Worm (Caenorhabditis elegans) whole organism, late embryonic: Measurements from ENCODE around the gene npr-40.

Experiments
- C38D4.7 ChIP-seq: fragments of 200-800 bp; sonication (Bioruptor generic); optimal IDR thresholded peaks from 2 replicates; lab custom pipeline; 2018; ENCODE audit warnings: mild to moderate bottlenecking, missing genetic modification characterization, moderate library complexity, missing compliant biosample characterization
- ama-1 ChIP-seq: fragments of 150-350 bp; optimal IDR thresholded peaks from 2 replicates; lab custom pipeline; 2014
- ceh-14 ChIP-seq: sonication (generic microtip); optimal IDR thresholded peaks from 2 replicates; lab custom pipeline; 2016; ENCODE audit warnings: missing genotype, missing genetic modification characterization, missing compliant biosample characterization
- ceh-18 ChIP-seq: sonication (generic microtip); optimal IDR thresholded peaks from 2 replicates; lab custom pipeline; 2016; ENCODE audit warnings: missing genetic modification characterization, missing compliant biosample characterization
- ceh-19 ChIP-seq: fragments of 200-800 bp; sonication (Bioruptor generic); optimal IDR thresholded peaks from 2 replicates; lab custom pipeline; 2018; ENCODE audit warnings: mild to moderate bottlenecking, missing genetic modification characterization, missing compliant biosample characterization
- ceh-2 ChIP-seq: sonication (generic microtip); optimal IDR thresholded peaks from 2 replicates; lab custom pipeline; 2016; ENCODE audit warnings: missing genotype, missing genetic modification characterization, missing compliant biosample characterization
- ceh-24 ChIP-seq: sonication (generic microtip); optimal IDR thresholded peaks from 2 replicates; lab custom pipeline; 2016; ENCODE audit warnings: mild to moderate bottlenecking, missing genetic modification characterization, missing compliant biosample characterization
- ceh-30 ChIP-seq: fragments of 150-350 bp; optimal IDR thresholded peaks from 2 replicates; lab custom pipeline; 2014; ENCODE audit warnings: missing biosample characterization, missing genetic modification characterization
- ceh-31 ChIP-seq: sonication (generic microtip); optimal IDR thresholded peaks from 2 replicates; lab custom pipeline; 2016; ENCODE audit warnings: missing genetic modification characterization, missing compliant biosample characterization
- ceh-34 ChIP-seq: sonication (generic microtip); optimal IDR thresholded peaks from 2 replicates; lab custom pipeline; 2016; ENCODE audit warnings: mild to moderate bottlenecking, missing genetic modification characterization, missing compliant biosample characterization
- ceh-48 ChIP-seq: sonication (generic microtip); optimal IDR thresholded peaks from 2 replicates; lab custom pipeline; 2016; ENCODE audit warnings: missing genetic modification characterization, inconsistent platforms, missing compliant biosample characterization
- ceh-9 ChIP-seq: sonication (generic microtip); optimal IDR thresholded peaks from 2 replicates; lab custom pipeline; 2016; ENCODE audit warnings: mild to moderate bottlenecking, missing genetic modification characterization, inconsistent platforms, missing compliant biosample characterization
- dmd-4 ChIP-seq: sonication (generic microtip); optimal IDR thresholded peaks from 2 replicates; lab custom pipeline; 2016; ENCODE audit warnings: borderline replicate concordance, missing genetic modification characterization, missing compliant biosample characterization
- elt-4 ChIP-seq: sonication (generic microtip); optimal IDR thresholded peaks from 2 replicates; lab custom pipeline; 2016; ENCODE audit warnings: missing genetic modification characterization, missing compliant biosample characterization
- fkh-10 ChIP-seq: fragments of 150-350 bp; optimal IDR thresholded peaks from 2 replicates; lab custom pipeline; 2014; ENCODE audit warnings: missing biosample characterization, missing genetic modification reagents, missing genetic modification characterization
- hlh-30 ChIP-seq: sonication (generic microtip); optimal IDR thresholded peaks from 2 replicates; lab custom pipeline; 2017; ENCODE audit warnings: antibody characterized with exemption, missing genetic modification characterization, missing compliant biosample characterization; ENCODE audit not compliant: insufficient read depth
- hlh-8 ChIP-seq: sonication (generic microtip); optimal IDR thresholded peaks from 2 replicates; lab custom pipeline; 2016; ENCODE audit warnings: missing genotype, missing genetic modification characterization, missing compliant biosample characterization
- lin-11 ChIP-seq: fragments of 200-800 bp; sonication (Bioruptor generic); optimal IDR thresholded peaks from 2 replicates; lab custom pipeline; 2018; ENCODE audit warnings: mild to moderate bottlenecking, missing genetic modification characterization, missing compliant biosample characterization
- madf-2 ChIP-seq: sonication (generic microtip); optimal IDR thresholded peaks from 2 replicates; lab custom pipeline; 2017; ENCODE audit warnings: missing genetic modification characterization, missing compliant biosample characterization
- mec-3 ChIP-seq: sonication (generic microtip); optimal IDR thresholded peaks from 2 replicates; lab custom pipeline; 2016; ENCODE audit warnings: borderline replicate concordance, missing genetic modification characterization, missing compliant biosample characterization
- nhr-232 ChIP-seq: sonication (generic microtip); optimal IDR thresholded peaks from 2 replicates; lab custom pipeline; 2016; ENCODE audit warnings: missing genetic modification characterization, missing compliant biosample characterization
- odd-2 ChIP-seq: sonication (generic microtip); optimal IDR thresholded peaks from 2 replicates; lab custom pipeline; 2017; ENCODE audit warnings: antibody characterized with exemption, mild to moderate bottlenecking, missing genetic modification characterization, missing compliant biosample characterization
- pag-3 ChIP-seq: sonication (generic microtip); optimal IDR thresholded peaks from 2 replicates; lab custom pipeline; 2016; ENCODE audit warnings: missing compliant biosample characterization, missing genetic modification characterization, borderline replicate concordance
- pat-9 ChIP-seq: fragments of 200-800 bp; sonication (Bioruptor generic); optimal IDR thresholded peaks from 2 replicates; lab custom pipeline; 2018; ENCODE audit warnings: mild to moderate bottlenecking, missing genetic modification characterization, moderate library complexity, missing compliant biosample characterization
- pha-2 ChIP-seq: sonication (generic microtip); optimal IDR thresholded peaks from 2 replicates; lab custom pipeline; 2017; ENCODE audit warnings: mild to moderate bottlenecking, missing genetic modification characterization, missing compliant biosample characterization
- pha-4 ChIP-seq: fragments of 150-350 bp; optimal IDR thresholded peaks from 2 replicates; lab custom pipeline; 2018; ENCODE audit warnings: missing biosample characterization, missing genetic modification reagents, missing genetic modification characterization
- pros-1 ChIP-seq: fragments of 150-350 bp; optimal IDR thresholded peaks from 2 replicates; lab custom pipeline; 2014; ENCODE audit warnings: missing biosample characterization, missing genetic modification reagents, missing genetic modification characterization
- ref-2 ChIP-seq: sonication (generic microtip); optimal IDR thresholded peaks from 2 replicates; lab custom pipeline; 2016; ENCODE audit warnings: missing genetic modification characterization, missing compliant biosample characterization
- sox-2 ChIP-seq: fragments of 200-800 bp; sonication (Bioruptor generic); IDR thresholded peaks from 2 replicates; pipeline ENCODE4 v1.3.6; 2022; ENCODE audit warnings: missing genetic modification reagents, missing genetic modification characterization, missing compliant biosample characterization
- sox-4 ChIP-seq: sonication (generic microtip); optimal IDR thresholded peaks from 2 replicates; lab custom pipeline; 2017; ENCODE audit warnings: mild to moderate bottlenecking, missing genetic modification characterization, inconsistent platforms, missing compliant biosample characterization
- tbx-2 ChIP-seq: sonication (generic microtip); optimal IDR thresholded peaks from 2 replicates; lab custom pipeline; 2016; ENCODE audit warnings: missing genetic modification characterization, missing compliant biosample characterization
- unc-42 ChIP-seq: sonication (generic microtip); optimal IDR thresholded peaks from 2 replicates; lab custom pipeline; 2016; ENCODE audit warnings: missing genotype, missing genetic modification characterization, missing compliant biosample characterization
- unc-55 ChIP-seq: sonication (generic microtip); optimal IDR thresholded peaks from 2 replicates; lab custom pipeline; 2017; ENCODE audit warnings: missing biosample characterization, missing genetic modification reagents, missing genetic modification characterization
- unc-86 ChIP-seq: sonication (generic microtip); optimal IDR thresholded peaks from 2 replicates; lab custom pipeline; 2016; ENCODE audit warnings: missing genetic modification characterization, missing compliant biosample characterization
- zip-5 ChIP-seq: sonication (generic microtip); optimal IDR thresholded peaks from 2 replicates; lab custom pipeline; 2016; ENCODE audit warnings: missing genetic modification characterization, missing compliant biosample characterization

Gene npr-40

ce11 chrX:14920880-14921279 is 2.2 kb downstream of the npr-40 start:
- TF ChIP-seq unc-42 (tag; lab: Kevin White, UChicago) (peak; percentile 15), C38D4.7 (GFP tag; lab: Kevin White, UChicago) (no peak)

ce11 chrX:14922758-14923157 is 4.1 kb downstream of the npr-40 start:
- no peak for TF ChIP-seq tbx-2 (tag; lab: Kevin White, UChicago)
- no peak for TF ChIP-seq pat-9
- TF ChIP-seq elt-4 (tag; lab: Kevin White, UChicago), result no peak
- no peak for TF ChIP-seq ceh-18 (tag; lab: Kevin White, UChicago)
- no peak for TF ChIP-seq nhr-232 (tag; lab: Kevin White, UChicago)
- TF ChIP-seq madf-2 (tag; lab: Kevin White, UChicago), result no peak
- TF ChIP-seq pag-3 (tag; lab: Kevin White, UChicago), result no peak
- TF ChIP-seq ceh-34, result no peak
- TF ChIP-seq ceh-24, result no peak
- TF ChIP-seq mec-3 (tag; lab: Kevin White, UChicago), result no peak
- TF ChIP-seq unc-42 (tag; lab: Kevin White, UChicago), result no peak
- no peak for TF ChIP-seq C38D4.7 (GFP tag; lab: Kevin White, UChicago)
- no peak for TF ChIP-seq hlh-8 (tag; lab: Kevin White, UChicago)
- no peak for TF ChIP-seq sox-2 (GFP tag; lab: Robert Waterston, UW)
- TF ChIP-seq ceh-14 (tag; lab: Kevin White, UChicago), result no peak
- no peak for TF ChIP-seq ama-1 (lab: Kevin White, UChicago)
- TF ChIP-seq pros-1, result no peak
- no peak for TF ChIP-seq lin-11 (tag; lab: Kevin White, UChicago)

- no peak for TF ChIP-seq ceh-30 (tag; lab: Kevin White, UChicago)
- no peak for TF ChIP-seq dmd-4 (tag; lab: Kevin White, UChicago)
- no peak for TF ChIP-seq zip-5
- TF ChIP-seq sox-4 (tag; lab: Kevin White, UChicago), result no peak
- TF ChIP-seq elt-4 (tag; lab: Kevin White, UChicago), result no peak
- TF ChIP-seq unc-55 (GFP tag; lab: Kevin White, UChicago), result no peak
- TF ChIP-seq ref-2 (tag; lab: Kevin White, UChicago), result no peak
- TF ChIP-seq pha-4 (tag; lab: Kevin White, UChicago), result no peak
- no peak for TF ChIP-seq unc-86
- no peak for TF ChIP-seq pha-2 (tag; lab: Kevin White, UChicago)
- no peak for TF ChIP-seq ceh-2 (tag; lab: Kevin White, UChicago)
- no peak for TF ChIP-seq ama-1 (lab: Kevin White, UChicago)
- TF ChIP-seq sox-2 (GFP tag; lab: Robert Waterston, UW), result no peak
- TF ChIP-seq ceh-9 (tag; lab: Kevin White, UChicago), result no peak
- no peak for TF ChIP-seq fkh-10
- TF ChIP-seq odd-2 (tag; lab: Kevin White, UChicago), result no peak
- TF ChIP-seq, all 69 proteins: peak for 0
Observed at ce11 chrX:14928854-14929253, 10.2 kb downstream of the npr-40 start, which contains the start of gene ntr-2. TSS of gene ntr-2 (minus strand) at chrX:14928954.

ce11 chrX:14929512-14929911 is 10.9 kb downstream of the npr-40 start:
- TF ChIP-seq C38D4.7 (GFP tag; lab: Kevin White, UChicago) (no peak), ceh-19 (GFP tag; lab: Kevin White, UChicago) (no peak), pat-9 (no peak), pha-4 (tag; lab: Kevin White, UChicago) (no peak), ceh-48 (no peak), ceh-31 (tag; lab: Kevin White, UChicago) (no peak), ceh-30 (tag; lab: Kevin White, UChicago) (no peak), odd-2 (tag; lab: Kevin White, UChicago) (no peak), hlh-30 (tag; lab: Kevin White, UChicago) (no peak), mec-3 (tag; lab: Kevin White, UChicago) (no peak), unc-55 (GFP tag; lab: Kevin White, UChicago) (no peak), pag-3 (tag; lab: Kevin White, UChicago) (no peak)
